Fruit fly (Drosophila melanogaster) whole organism, prepupa: ENCODE results near the gene CG11370.
"Not testable (repeated sequence)": the region's sequence is repeated elsewhere in the genome, so short reads cannot be mapped to it uniquely, and the experiment has no call there.

Experiments
- CG11294 ChIP-seq: fragments of 200-800 bp; sonication (Bioruptor generic); IDR thresholded peaks from 2 replicates; pipeline ENCODE4 v1.3.6; 2022; ENCODE audit warnings: missing biosample characterization, missing genetic modification characterization
- CG11902 ChIP-seq: fragments of 200-800 bp; sonication (Bioruptor generic); optimal IDR thresholded peaks from 3 replicates; lab custom pipeline; 2016; ENCODE audit warnings: missing biosample characterization, missing genetic modification characterization
- CG16779 ChIP-seq: fragments of 200-800 bp; sonication (Bioruptor generic); optimal IDR thresholded peaks from 3 replicates; lab custom pipeline; 2017; ENCODE audit warnings: missing biosample characterization, mild to moderate bottlenecking, missing genetic modification characterization
- CG6276 ChIP-seq: fragments of 200-800 bp; sonication (Bioruptor generic); optimal IDR thresholded peaks from 2 replicates; lab custom pipeline; 2017; ENCODE audit warnings: missing biosample characterization, mild to moderate bottlenecking, missing genetic modification characterization
- CG6808 ChIP-seq: fragments of 200-800 bp; sonication (Bioruptor generic); optimal IDR thresholded peaks from 3 replicates; lab custom pipeline; 2017; ENCODE audit warnings: missing biosample characterization, missing genetic modification characterization, mild to moderate bottlenecking, moderate library complexity, missing genetic modification reagents
- Eip78C ChIP-seq: fragments of 200-800 bp; sonication (Bioruptor generic); peaks from one replicate; lab custom pipeline; 2016; ENCODE audit warnings: missing biosample characterization, missing genetic modification characterization
- ss ChIP-seq, 2 experiments: fragments of 200-800 bp; sonication (Bioruptor generic); optimal IDR thresholded peaks; 2 replicates in 1 of 2; 3 replicates in 1 of 2; lab custom pipeline; 2017 to 2018; ENCODE audit warnings: mild to moderate bottlenecking in 2 of 2, missing biosample characterization in 2 of 2, missing genetic modification characterization in 2 of 2, moderate library complexity in 1 of 2

- not testable (repeated sequence) for TF ChIP-seq CG11294 (GFP tag; lab: Robert Waterston, UW); Eip78C (GFP tag; lab: Kevin White, UChicago); ss (GFP tag; optimal IDR thresholded peaks at IDR 0.05; lab: Kevin White, UChicago); CG11902; CG6276 (GFP tag; lab: Kevin White, UChicago); CG16779 (tag; lab: Kevin White, UChicago); CG6808 (GFP tag; lab: Kevin White, UChicago)
Measured at dm6 chr3L:22720694-22721270, 8.8 kb downstream of the CG11370 start, which contains the start of gene mael.
